Fruit fly (Drosophila melanogaster) whole organism, embryonic: ENCODE measurements around the gene Bruce.

Source experiments
- Aef1 ChIP-seq: fragments of 200-800 bp; sonication (Bioruptor generic); IDR thresholded peaks from 3 replicates; pipeline ENCODE4 v1.3.6; 2022; ENCODE audit warnings: missing biosample characterization, missing genetic modification characterization
- Antp ChIP-seq: fragments of 200-800 bp; sonication (Bioruptor generic); optimal IDR thresholded peaks from 3 replicates; lab custom pipeline; 2016; ENCODE audit warnings: missing biosample characterization, missing genetic modification characterization
- Atf6 ChIP-seq: fragments of 200-800 bp; sonication (Bioruptor generic); IDR thresholded peaks from 2 replicates; pipeline ENCODE4 v1.3.6; 2022; ENCODE audit warnings: missing biosample characterization, missing genetic modification characterization
- Awh ChIP-seq: fragments of 200-800 bp; sonication (Bioruptor generic); IDR thresholded peaks from 2 replicates; pipeline ENCODE4, ENCODE4 v1.3.6; 2022; ENCODE audit warnings: missing biosample characterization, missing genetic modification characterization
- CG10147 ChIP-seq: fragments of 200-800 bp; sonication (Bioruptor generic); optimal IDR thresholded peaks from 2 replicates; lab custom pipeline; 2019; ENCODE audit warnings: missing biosample characterization, mild to moderate bottlenecking, missing genetic modification characterization, moderate library complexity
- CG10274 ChIP-seq: fragments of 200-800 bp; sonication (Bioruptor generic); optimal IDR thresholded peaks from 3 replicates; lab custom pipeline; 2017; ENCODE audit warnings: missing biosample characterization, mild to moderate bottlenecking, missing genetic modification characterization
- CG10431 ChIP-seq: fragments of 200-800 bp; sonication (Bioruptor generic); optimal IDR thresholded peaks from 3 replicates; lab custom pipeline; 2018; ENCODE audit warnings: missing biosample characterization, mild to moderate bottlenecking, missing genetic modification characterization
- CG10959 ChIP-seq: fragments of 200-800 bp; sonication (Bioruptor generic); IDR thresholded peaks from 2 replicates; pipeline ENCODE4 v1.3.6; 2022; ENCODE audit warnings: missing biosample characterization, missing genetic modification characterization
- CG17186 ChIP-seq: fragments of 200-800 bp; sonication (Bioruptor generic); optimal IDR thresholded peaks from 3 replicates; lab custom pipeline; 2017; ENCODE audit warnings: missing biosample characterization, missing genetic modification reagents, missing genetic modification characterization
- CG3407 ChIP-seq: fragments of 200-800 bp; sonication (Bioruptor generic); optimal IDR thresholded peaks from 2 replicates; lab custom pipeline; 2018; ENCODE audit warnings: missing biosample characterization, mild to moderate bottlenecking, missing genetic modification characterization
- CG6272 ChIP-seq: fragments of 200-800 bp; sonication (Bioruptor generic); IDR thresholded peaks from 2 replicates; pipeline ENCODE4 v1.3.6; 2022; ENCODE audit warnings: missing biosample characterization, missing genetic modification characterization
- CG7928 ChIP-seq: fragments of 200-800 bp; sonication (Bioruptor generic); optimal IDR thresholded peaks from 2 replicates; lab custom pipeline; 2017; ENCODE audit warnings: missing biosample characterization, mild to moderate bottlenecking, missing genetic modification characterization
- CG7963 ChIP-seq: fragments of 200-800 bp; sonication (Bioruptor generic); IDR thresholded peaks from 3 replicates; pipeline ENCODE4 v1.3.6; 2022; ENCODE audit warnings: missing biosample characterization, missing genetic modification characterization; ENCODE audit not compliant: partially characterized antibody
- CG7987 ChIP-seq: fragments of 200-800 bp; sonication (Bioruptor generic); optimal IDR thresholded peaks from 2 replicates; lab custom pipeline; 2018; ENCODE audit warnings: missing biosample characterization, mild to moderate bottlenecking, missing genetic modification characterization, moderate library complexity
- CG8478 ChIP-seq: fragments of >200 bp; optimal IDR thresholded peaks from 2 replicates; lab custom pipeline; 2018
- Dll ChIP-seq: fragments of 200-800 bp; sonication (Bioruptor generic); IDR thresholded peaks from 4 replicates; pipeline ENCODE4 v1.3.6; 2022; ENCODE audit warnings: missing biosample characterization, missing genetic modification characterization; ENCODE audit not compliant: partially characterized antibody
- Doc2 ChIP-seq: fragments of 200-800 bp; sonication (Bioruptor generic); IDR thresholded peaks from 2 replicates; pipeline ENCODE4 v1.3.6; 2022; ENCODE audit warnings: missing biosample characterization, missing genetic modification characterization
- Fer1 ChIP-seq: fragments of 200-800 bp; sonication (Bioruptor generic); optimal IDR thresholded peaks from 2 replicates; lab custom pipeline; 2017; ENCODE audit warnings: missing biosample characterization, mild to moderate bottlenecking, missing genetic modification characterization
- Gsc ChIP-seq: fragments of 200-800 bp; sonication (Bioruptor generic); IDR thresholded peaks from 2 replicates; pipeline ENCODE4 v1.3.6; 2022; ENCODE audit warnings: missing biosample characterization, missing genetic modification characterization
- Hand ChIP-seq: fragments of 200-800 bp; sonication (Bioruptor generic); optimal IDR thresholded peaks from 2 replicates; lab custom pipeline; 2017; ENCODE audit warnings: mild to moderate bottlenecking, missing biosample characterization, missing genetic modification reagents, missing genetic modification characterization
- HmgZ ChIP-seq: fragments of 200-800 bp; sonication (Bioruptor generic); optimal IDR thresholded peaks from 2 replicates; lab custom pipeline; 2018; ENCODE audit warnings: missing biosample characterization, mild to moderate bottlenecking, missing genetic modification characterization
- Hr51 ChIP-seq, 2 experiments: fragments of 200-800 bp; sonication (Bioruptor generic); optimal IDR thresholded peaks; 2 replicates in 1 of 2; 3 replicates in 1 of 2; lab custom pipeline; 2016 to 2018; ENCODE audit warnings: missing biosample characterization in 2 of 2, missing genetic modification characterization in 2 of 2, mild to moderate bottlenecking in 1 of 2, moderate library complexity in 1 of 2
- Lhr ChIP-seq: fragments of 200-800 bp; sonication (Bioruptor generic); optimal IDR thresholded peaks from 3 replicates; lab custom pipeline; 2017; ENCODE audit warnings: mild to moderate bottlenecking, missing biosample characterization, missing genetic modification reagents, missing genetic modification characterization
- Lpt ChIP-seq: fragments of >200 bp; optimal IDR thresholded peaks from 2 replicates; lab custom pipeline; 2018; ENCODE audit warnings: missing biosample characterization, missing genetic modification characterization
- Mes4 ChIP-seq: fragments of 200-800 bp; sonication (Bioruptor generic); optimal IDR thresholded peaks from 2 replicates; lab custom pipeline; 2016; ENCODE audit warnings: missing biosample characterization, missing genetic modification characterization
- Neu2 ChIP-seq: fragments of 200-800 bp; sonication (Bioruptor generic); optimal IDR thresholded peaks from 3 replicates; lab custom pipeline; 2016; ENCODE audit warnings: missing biosample characterization, missing genetic modification characterization, borderline replicate concordance
- Poxn ChIP-seq: fragments of 200-800 bp; sonication (Bioruptor generic); IDR thresholded peaks from 2 replicates; pipeline ENCODE4 v1.3.6; 2022; ENCODE audit warnings: missing biosample characterization, missing genetic modification characterization
- Sox100B ChIP-seq: fragments of 200-800 bp; sonication (Bioruptor generic); optimal IDR thresholded peaks from 3 replicates; lab custom pipeline; 2018; ENCODE audit warnings: missing biosample characterization, mild to moderate bottlenecking, missing genetic modification characterization
- Sox102F ChIP-seq: fragments of 200-800 bp; sonication (Bioruptor generic); optimal IDR thresholded peaks from 2 replicates; lab custom pipeline; 2018; ENCODE audit warnings: missing biosample characterization, mild to moderate bottlenecking, missing genetic modification characterization, moderate library complexity
- YL-1 ChIP-seq: fragments of 200-800 bp; sonication (Bioruptor generic); optimal IDR thresholded peaks from 3 replicates; lab custom pipeline; 2017; ENCODE audit warnings: missing biosample characterization, mild to moderate bottlenecking, missing genetic modification characterization
- ara ChIP-seq: fragments of 200-800 bp; sonication (Bioruptor generic); IDR thresholded peaks from 2 replicates; pipeline ENCODE4 v1.3.6; 2022; ENCODE audit warnings: missing biosample characterization, missing genetic modification characterization
- bbx ChIP-seq: fragments of 200-800 bp; sonication (Bioruptor generic); IDR thresholded peaks from 2 replicates; pipeline ENCODE4 v1.3.6; 2022; ENCODE audit warnings: missing biosample characterization, missing genetic modification characterization; ENCODE audit not compliant: partially characterized antibody
- bsh ChIP-seq, 2 experiments: fragments of 200-800 bp; sonication (Bioruptor generic); optimal IDR thresholded peaks; 2 replicates each; lab custom pipeline; 2017 to 2018; ENCODE audit warnings: mild to moderate bottlenecking in 2 of 2, missing biosample characterization in 2 of 2, missing genetic modification characterization in 2 of 2, moderate library complexity in 1 of 2
- btn ChIP-seq: fragments of 200-800 bp; sonication (Bioruptor generic); optimal IDR thresholded peaks from 2 replicates; lab custom pipeline; 2016; ENCODE audit warnings: missing biosample characterization, missing genetic modification characterization
- chif ChIP-seq, 2 experiments: fragments of 200-800 bp; sonication (Bioruptor generic); optimal IDR thresholded peaks; 3 replicates each; lab custom pipeline; 2016; ENCODE audit warnings: missing biosample characterization in 2 of 2, missing genetic modification characterization in 2 of 2
- chm ChIP-seq: fragments of 200-800 bp; sonication (Bioruptor generic); IDR thresholded peaks from 2 replicates; pipeline ENCODE4 v1.3.6; 2022; ENCODE audit warnings: missing biosample characterization, missing genetic modification characterization
- dm ChIP-seq: fragments of 200-800 bp; sonication (Bioruptor generic); optimal IDR thresholded peaks from 3 replicates; lab custom pipeline; 2016; ENCODE audit warnings: missing biosample characterization, missing genetic modification characterization
- dysf ChIP-seq: fragments of 200-800 bp; sonication (Bioruptor generic); IDR thresholded peaks from 3 replicates; pipeline ENCODE4 v1.3.6; 2022; ENCODE audit warnings: missing biosample characterization, missing genetic modification characterization
- en ChIP-seq: fragments of 200-800 bp; sonication (Bioruptor generic); optimal IDR thresholded peaks from 2 replicates; lab custom pipeline; 2016; ENCODE audit warnings: missing biosample characterization, missing genetic modification characterization
- fd64A ChIP-seq: fragments of 200-800 bp; sonication (Bioruptor generic); optimal IDR thresholded peaks from 3 replicates; lab custom pipeline; 2018; ENCODE audit warnings: missing biosample characterization, mild to moderate bottlenecking, missing genetic modification characterization
- gfzf ChIP-seq: fragments of 200-800 bp; sonication (Bioruptor generic); optimal IDR thresholded peaks from 2 replicates; lab custom pipeline; 2016; ENCODE audit warnings: missing biosample characterization, mild to moderate bottlenecking, missing genetic modification characterization, moderate library complexity
- nau ChIP-seq: fragments of 200-800 bp; sonication (Bioruptor generic); optimal IDR thresholded peaks from 3 replicates; lab custom pipeline; 2017; ENCODE audit warnings: missing biosample characterization, mild to moderate bottlenecking, missing genetic modification characterization, missing genetic modification reagents
- oc ChIP-seq: fragments of 200-800 bp; sonication (Bioruptor generic); optimal IDR thresholded peaks from 2 replicates; lab custom pipeline; 2018; ENCODE audit warnings: missing biosample characterization, mild to moderate bottlenecking, missing genetic modification characterization, moderate library complexity
- pb ChIP-seq: fragments of 200-800 bp; sonication (Bioruptor generic); optimal IDR thresholded peaks from 3 replicates; lab custom pipeline; 2016; ENCODE audit warnings: missing biosample characterization, missing genetic modification characterization
- pita ChIP-seq: fragments of 200-800 bp; sonication (Bioruptor generic); optimal IDR thresholded peaks from 2 replicates; lab custom pipeline; 2017; ENCODE audit warnings: missing biosample characterization, mild to moderate bottlenecking, missing genetic modification characterization
- sisA ChIP-seq: fragments of 200-800 bp; sonication (Bioruptor generic); IDR thresholded peaks from 2 replicates; pipeline ENCODE4 v1.3.6; 2022; ENCODE audit warnings: missing biosample characterization, missing genetic modification characterization
- tgo ChIP-seq: fragments of 200-800 bp; sonication (Bioruptor generic); IDR thresholded peaks from 3 replicates; pipeline ENCODE4 v1.3.6; 2022; ENCODE audit warnings: missing biosample characterization, missing genetic modification characterization
- tio ChIP-seq: fragments of 200-800 bp; sonication (Bioruptor generic); optimal IDR thresholded peaks from 2 replicates; lab custom pipeline; 2017; ENCODE audit warnings: missing biosample characterization, missing genetic modification characterization, inconsistent platforms
- wdn ChIP-seq: fragments of 200-800 bp; sonication (Bioruptor generic); IDR thresholded peaks from 2 replicates; pipeline ENCODE4 v1.3.6; 2022; ENCODE audit warnings: missing biosample characterization, missing genetic modification characterization

The Bruce gene

dm6 chr3R:10268101-10268864 lies 62.9 kb downstream of the Bruce start (continued):
- TF ChIP-seq HmgZ (tag; lab: Kevin White, UChicago) (peak; percentile 79), CG7963 (no peak), CG3407 (peak; percentile 59), oc (peak; percentile 67), Dll (GFP tag; lab: Robert Waterston, UW) (no peak), bbx (no peak), Mes4 (GFP tag; lab: Kevin White, UChicago) (peak; percentile 62), dm (GFP tag; lab: Kevin White, UChicago) (peak; percentile 20), CG6272 (GFP tag; lab: Robert Waterston, UW) (peak; percentile 44), Sox102F (GFP tag; lab: Kevin White, UChicago) (peak; percentile 91), Doc2 (GFP tag; lab: Robert Waterston, UW) (no peak), Lhr (GFP tag; lab: Kevin White, UChicago) (peak; percentile 30), gfzf (GFP tag; lab: Kevin White, UChicago) (no peak), Antp (peak; percentile 16), CG10431 (GFP tag; lab: Kevin White, UChicago) (no peak), ara (peak; percentile 73), en (peak; percentile 59), btn (no peak), tio (peak; percentile 82), Hand (GFP tag; lab: Kevin White, UChicago) (peak; percentile 82), sisA (GFP tag; lab: Robert Waterston, UW) (peak; percentile 73), chm (GFP tag; lab: Robert Waterston, UW) (peak; percentile 65; the same call in 1 of the 2 replicates), tgo (GFP tag; lab: Robert Waterston, UW) (peak; percentile 78; the same call in 2 of the 3 replicates), dysf (GFP tag; lab: Robert Waterston, UW) (peak; percentile 88), YL-1 (GFP tag; lab: Kevin White, UChicago) (peak; percentile 19), Fer1 (GFP tag; lab: Kevin White, UChicago) (peak; percentile 91), CG10959 (0 out of 2 replicates have a peak, but pooled peaks have one; percentile 10), pb (GFP tag; lab: Kevin White, UChicago) (peak; percentile 48), chif (GFP tag; optimal IDR thresholded peaks at IDR 0.05; lab: Kevin White, UChicago) (peak; percentile 71 to 79), Poxn (0 out of 2 replicates have a peak, but pooled peaks have one; percentile 13), CG7928 (peak; percentile 33), Lpt (no peak)

- TF ChIP-seq Aef1 (GFP tag; lab: Robert Waterston, UW) (no peak), Gsc (GFP tag; lab: Robert Waterston, UW) (no peak), Neu2 (GFP tag; lab: Kevin White, UChicago) (no peak), ara (no peak), CG8478 (lab: Kevin White, UChicago) (peak; percentile 70), pita (GFP tag; lab: Kevin White, UChicago) (no peak), CG10147 (GFP tag; lab: Kevin White, UChicago) (no peak), Awh (GFP tag; lab: Robert Waterston, UW) (no peak), bsh (GFP tag; optimal IDR thresholded peaks at IDR 0.05; lab: Kevin White, UChicago) (no peak), CG10274 (GFP tag; lab: Kevin White, UChicago) (no peak), CG17186 (GFP tag; lab: Kevin White, UChicago) (no peak), Atf6 (GFP tag; lab: Robert Waterston, UW) (no peak), dm (GFP tag; lab: Kevin White, UChicago) (no peak), fd64A (GFP tag; lab: Kevin White, UChicago) (no peak), nau (GFP tag; lab: Kevin White, UChicago) (peak; percentile 61), Hr51 (GFP tag; optimal IDR thresholded peaks at IDR 0.05; lab: Kevin White, UChicago) (peak in 1 of 2 experiments; percentile 7), CG7987 (peak; percentile 9), Sox100B (GFP tag; lab: Kevin White, UChicago) (no peak), wdn (GFP tag; lab: Robert Waterston, UW) (no peak)
These were observed 64.3 kb downstream of the Bruce start for dm6 chr3R:10266624-10267492.
